Fruit fly (Drosophila melanogaster): ENCODE results near the gene CG10803.

The CG10803 gene

DNA sequence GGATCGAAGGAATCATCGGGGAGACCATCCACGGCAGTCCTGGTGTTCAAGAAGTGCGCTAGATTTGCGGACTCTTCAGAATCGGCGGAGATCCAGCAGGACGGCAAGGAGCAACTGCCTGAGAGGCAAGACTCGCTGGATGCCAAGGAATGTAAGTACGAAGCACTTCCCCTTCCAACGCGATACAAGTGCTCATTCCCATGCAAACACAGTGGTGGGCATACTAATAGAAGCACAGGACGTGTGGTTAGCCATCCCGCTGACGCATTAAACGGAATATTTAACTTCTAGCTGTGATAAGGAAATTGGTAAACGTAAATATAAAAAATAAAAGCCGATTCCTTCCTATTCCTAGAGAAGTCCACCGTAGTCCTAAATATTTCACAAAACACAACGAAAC lies 421 bp downstream of the CG10803 start:
- TF ChIP-seq CG32264 (GFP tag; optimal IDR thresholded peaks at IDR 0.05) (no peak), dl (GFP tag; optimal IDR thresholded peaks at IDR 0.05; ENCODE audit: insufficient read depth in 1 of 2, partially characterized antibody in 2 of 2) (no peak), sage (GFP tag; optimal IDR thresholded peaks at IDR 0.05) (no peak), GATAd (GFP tag; optimal IDR thresholded peaks at IDR 0.05) (no peak)

DNA sequence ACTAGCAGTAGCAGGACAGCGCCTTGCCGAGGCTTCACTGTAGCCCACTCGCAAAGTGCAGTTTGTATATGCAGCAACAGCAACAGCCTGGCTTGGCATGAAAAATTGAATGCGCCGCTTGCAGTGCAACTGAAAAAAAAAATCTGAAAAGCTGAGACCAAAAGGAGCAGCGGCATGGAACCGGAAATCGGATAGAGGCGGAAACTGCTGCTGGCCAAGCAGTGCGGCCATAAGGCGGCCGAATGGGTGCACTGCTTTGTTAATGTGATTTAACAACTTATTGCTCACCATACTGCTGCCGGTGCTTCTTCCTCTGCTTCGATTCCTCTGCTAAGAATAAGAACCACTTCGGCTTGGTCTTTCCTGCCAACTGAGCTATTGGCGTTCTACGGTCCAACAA lies 18.8 kb downstream of the CG10803 start:
- TF ChIP-seq Rel (GFP tag; optimal IDR thresholded peaks at IDR 0.05) (no peak), Rel (tag; optimal IDR thresholded peaks at IDR 0.05) (no peak), br (GFP tag; optimal IDR thresholded peaks at IDR 0.05) (no peak)

DNA sequence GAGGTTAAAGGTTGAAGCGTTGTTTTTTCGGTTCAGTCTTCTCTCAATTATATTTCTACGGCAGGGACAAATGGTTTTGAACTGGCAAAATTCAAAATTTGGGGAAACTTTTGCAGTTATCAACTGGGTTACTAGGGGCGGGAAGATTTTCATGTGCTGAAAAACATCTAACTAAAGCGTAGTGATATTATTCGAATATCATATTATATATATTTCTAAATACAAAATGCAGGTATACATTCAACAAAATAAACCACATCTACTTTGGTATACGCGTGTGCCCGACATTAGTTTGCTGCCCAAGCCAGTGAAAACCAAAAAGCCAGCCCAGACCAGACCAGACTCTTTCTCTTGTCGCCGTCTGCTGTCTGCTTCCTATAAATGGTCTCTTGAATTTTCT lies 19.3 kb downstream of the CG10803 start, which contains the start of gene Gas8:
TSS of gene Gas8 (minus strand) at position 101 of the 400 bp plus-strand sequence.
- TF ChIP-seq psq (GFP tag; optimal IDR thresholded peaks at IDR 0.05) (no peak), Abd-B (GFP tag; optimal IDR thresholded peaks at IDR 0.05) (no peak), GATAd (GFP tag; optimal IDR thresholded peaks at IDR 0.05) (no peak), N (GFP tag; optimal IDR thresholded peaks at IDR 0.05) (no peak), h (GFP tag; optimal IDR thresholded peaks at IDR 0.05) (no peak), HLH106 (tag; optimal IDR thresholded peaks at IDR 0.05) (no peak), brk (GFP tag; optimal IDR thresholded peaks at IDR 0.05) (no peak), sage (GFP tag; optimal IDR thresholded peaks at IDR 0.05) (no peak), CG32264 (GFP tag; optimal IDR thresholded peaks at IDR 0.05) (no peak), foxo (GFP tag; optimal IDR thresholded peaks at IDR 0.05) (no peak), pan (optimal IDR thresholded peaks at IDR 0.05) (no peak), Hr78 (GFP tag; optimal IDR thresholded peaks at IDR 0.05) (no peak), Vsx2 (GFP tag; optimal IDR thresholded peaks at IDR 0.05; ENCODE audit: partially characterized antibody) (no peak), ey (GFP tag; optimal IDR thresholded peaks at IDR 0.05) (no peak), fru (GFP tag; optimal IDR thresholded peaks at IDR 0.05) (no peak), sv (GFP tag; optimal IDR thresholded peaks at IDR 0.05) (no peak), lola (GFP tag; optimal IDR thresholded peaks at IDR 0.05) (no peak)

DNA sequence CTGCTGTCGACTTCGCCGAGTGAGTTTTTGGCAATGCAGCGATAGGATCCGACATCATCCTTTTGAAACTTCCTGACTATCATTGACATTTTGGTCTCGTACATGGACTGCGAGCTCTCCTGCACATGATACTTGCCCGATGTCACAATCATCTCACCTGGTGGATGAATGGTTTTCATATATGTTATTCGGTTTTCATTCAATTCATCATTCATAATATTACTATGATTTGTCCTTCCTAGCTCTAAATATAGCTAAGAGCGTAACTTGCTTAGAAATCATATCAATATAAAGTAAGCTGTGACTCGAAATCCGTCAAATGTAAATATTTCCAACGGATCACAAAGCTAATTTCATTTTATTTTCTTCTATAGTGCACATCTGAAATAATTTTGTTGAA lies 28.6 kb downstream of the CG10803 start, which contains the start of gene CG13021:
TSS of gene CG13021 (plus strand) at position 301 of the 400 bp plus-strand sequence.
- TF ChIP-seq dl (GFP tag; optimal IDR thresholded peaks at IDR 0.05; ENCODE audit: insufficient read depth in 1 of 2, partially characterized antibody in 2 of 2) (no peak), Rel (GFP tag; optimal IDR thresholded peaks at IDR 0.05) (no peak), Rel (tag; optimal IDR thresholded peaks at IDR 0.05) (no peak), Hr83 (GFP tag; optimal IDR thresholded peaks at IDR 0.05; ENCODE audit: poor library complexity, severe bottlenecking) (no peak), pan (optimal IDR thresholded peaks at IDR 0.05) (no peak), ey (GFP tag; optimal IDR thresholded peaks at IDR 0.05) (no peak), rgr (GFP tag; optimal IDR thresholded peaks at IDR 0.05) (no peak), Hnf4 (GFP tag; optimal IDR thresholded peaks at IDR 0.05) (no peak), psq (GFP tag; optimal IDR thresholded peaks at IDR 0.05) (no peak), Dfd (GFP tag; optimal IDR thresholded peaks at IDR 0.05) (no peak)

DNA sequence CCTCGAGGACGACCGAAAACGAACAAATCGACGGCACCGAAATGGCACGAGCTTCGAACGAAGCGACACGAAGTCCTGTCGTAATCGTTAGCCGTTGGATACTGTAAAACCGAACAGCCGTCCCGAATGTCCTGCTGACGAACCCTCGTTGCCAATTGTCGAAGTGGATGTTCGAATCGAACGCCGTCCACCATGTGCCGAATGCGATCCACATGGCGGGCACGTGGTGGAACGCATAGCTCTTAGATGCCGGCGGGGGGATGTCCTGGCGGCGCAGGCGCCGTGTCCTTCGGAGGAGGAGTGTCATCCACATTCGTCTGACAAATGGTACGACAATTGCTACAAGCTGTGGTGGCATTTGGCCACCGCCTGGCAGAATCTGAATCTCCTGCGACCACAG lies 45.2 kb downstream of the CG10803 start:
- TF ChIP-seq tai (GFP tag; optimal IDR thresholded peaks at IDR 0.05) (no peak), Rel (GFP tag; optimal IDR thresholded peaks at IDR 0.05) (no peak), Rel (tag; optimal IDR thresholded peaks at IDR 0.05) (no peak), pan (optimal IDR thresholded peaks at IDR 0.05) (no peak), woc (GFP tag; optimal IDR thresholded peaks at IDR 0.05) (no peak), Myc (optimal IDR thresholded peaks at IDR 0.05) (no peak), dsf (GFP tag; optimal IDR thresholded peaks at IDR 0.05; ENCODE audit: borderline replicate concordance) (no peak)

DNA sequence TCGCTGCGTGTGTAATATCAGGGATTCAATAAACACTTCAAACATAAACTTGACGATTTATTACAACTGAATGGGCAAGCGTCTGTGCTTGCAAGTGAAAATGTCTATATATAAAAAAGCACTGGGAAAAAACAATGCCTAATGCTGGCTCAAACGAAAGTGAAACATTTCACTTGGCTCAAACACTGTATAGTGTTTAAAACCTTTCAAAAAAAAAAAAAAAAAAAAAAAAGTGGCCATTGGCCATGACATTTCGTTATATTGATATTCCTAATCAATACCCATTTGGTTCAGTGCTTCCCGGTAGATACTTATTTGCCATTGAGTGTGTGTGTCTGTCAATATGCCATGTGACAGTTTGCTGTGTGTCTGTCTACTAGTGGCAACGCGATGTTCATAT lies 53.3 kb downstream of the CG10803 start:
- TF ChIP-seq Hr83 (GFP tag; optimal IDR thresholded peaks at IDR 0.05; ENCODE audit: poor library complexity, severe bottlenecking) (no peak), sv (GFP tag; optimal IDR thresholded peaks at IDR 0.05) (peak; percentile 23), GATAd (GFP tag; optimal IDR thresholded peaks at IDR 0.05) (no peak)

All from whole organism, wandering third instar larva.